Worm (Caenorhabditis elegans) whole organism, mixed stage, embryonic: Measurements from ENCODE around the gene T11G6.2.

Source experiments
- flh-1 ChIP-seq: fragments of 200-800 bp; sonication (Bioruptor generic); optimal IDR thresholded peaks from 2 replicates; lab custom pipeline; 2018; ENCODE audit warnings: mild to moderate bottlenecking, missing genetic modification characterization, moderate library complexity, missing compliant biosample characterization
- lin-32 ChIP-seq: fragments of 200-800 bp; sonication (Bioruptor generic); optimal IDR thresholded peaks from 2 replicates; lab custom pipeline; 2018; ENCODE audit warnings: mild to moderate bottlenecking, missing genetic modification characterization, missing compliant biosample characterization
- mep-1 ChIP-seq: fragments of 150-350 bp; optimal IDR thresholded peaks from 2 replicates; lab custom pipeline; 2017; ENCODE audit warnings: missing biosample characterization, missing genetic modification reagents, missing genetic modification characterization, inconsistent platforms
- nhr-237 ChIP-seq: fragments of 150-350 bp; optimal IDR thresholded peaks from 2 replicates; lab custom pipeline; 2014; ENCODE audit warnings: missing biosample characterization, missing genetic modification characterization
- pha-4 ChIP-seq: fragments of 150-350 bp; optimal IDR thresholded peaks from 2 replicates; lab custom pipeline; 2018; ENCODE audit warnings: missing biosample characterization, missing genetic modification reagents, missing genetic modification characterization
- tbx-8 ChIP-seq: fragments of 200-800 bp; sonication (Bioruptor generic); optimal IDR thresholded peaks from 2 replicates; lab custom pipeline; 2018; ENCODE audit warnings: mild to moderate bottlenecking, missing genetic modification characterization, moderate library complexity, missing compliant biosample characterization
- unc-39 ChIP-seq: fragments of 150-350 bp; optimal IDR thresholded peaks from 2 replicates; lab custom pipeline; 2014; ENCODE audit warnings: missing biosample characterization, missing genetic modification characterization
- unc-62 ChIP-seq: fragments of 150-350 bp; optimal IDR thresholded peaks from 2 replicates; lab custom pipeline; 2014; ENCODE audit warnings: missing biosample characterization, missing genetic modification reagents, missing genetic modification characterization

T11G6.2 gene

DNA sequence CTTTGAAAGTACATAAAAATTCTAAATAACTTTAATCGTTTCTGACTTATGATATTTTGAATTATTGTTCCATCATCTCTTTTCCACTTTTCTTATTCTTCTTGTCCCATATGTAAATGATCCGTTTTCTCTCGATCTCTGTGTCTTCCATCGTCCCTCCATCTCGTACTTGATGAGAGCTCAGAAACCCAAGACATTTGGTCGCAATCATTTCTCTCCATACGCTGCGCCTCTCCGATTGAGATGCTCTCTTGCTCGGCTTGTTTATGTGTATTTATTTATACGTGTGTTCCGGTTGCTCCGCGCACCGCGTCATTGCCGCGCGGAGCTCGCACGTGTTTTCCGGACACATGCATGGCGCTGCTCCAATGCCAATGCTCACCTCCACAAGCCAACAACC, 46.9 kb downstream of the T11G6.2 start:
- TF ChIP-seq unc-39 (tag; lab: Kevin White, UChicago) = no peak
- peak; percentile 85 for TF ChIP-seq pha-4 (tag; lab: Kevin White, UChicago)
- no peak for TF ChIP-seq mep-1
- TF ChIP-seq, all 35 proteins: peak for 1

DNA sequence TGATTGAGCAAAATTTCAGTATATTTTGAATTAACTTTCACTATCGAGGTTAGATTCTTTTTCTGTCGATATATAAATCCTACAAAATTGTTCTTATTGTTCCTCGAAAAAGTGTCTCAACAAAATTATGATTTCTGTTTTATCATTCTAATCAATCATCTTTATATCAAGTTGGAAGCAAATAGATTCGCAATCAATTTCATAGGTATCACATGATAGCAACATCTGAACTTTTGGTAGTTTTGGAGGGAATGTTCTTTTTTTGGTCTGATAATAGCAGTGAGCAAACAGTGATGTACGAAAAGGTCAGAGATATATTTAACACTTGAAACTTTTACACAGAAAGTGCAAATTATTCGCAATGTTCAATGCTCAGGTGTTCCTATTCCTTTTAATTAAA, 47.5 kb downstream of the T11G6.2 start:
- TF ChIP-seq unc-62 (no peak), flh-1 (GFP tag; lab: Kevin White, UChicago) (no peak), pha-4 (tag; lab: Kevin White, UChicago) (no peak), nhr-237 (no peak), tbx-8 (GFP tag; lab: Kevin White, UChicago) (no peak), lin-32 (GFP tag; lab: Kevin White, UChicago) (no peak)
